Fruit fly (Drosophila melanogaster): ENCODE results near the gene CG11786.

- no peak for TF ChIP-seq Crg-1 (GFP tag; optimal IDR thresholded peaks at IDR 0.05)
- no peak for TF ChIP-seq kay (GFP tag; ENCODE audit: borderline replicate concordance)
- no peak for TF ChIP-seq CG1620 (GFP tag; optimal IDR thresholded peaks at IDR 0.05)
- no peak for TF ChIP-seq ovo (GFP tag; optimal IDR thresholded peaks at IDR 0.05)
- no peak for TF ChIP-seq CG7101 (tag; optimal IDR thresholded peaks at IDR 0.05)
- no peak for TF ChIP-seq CG5204 (GFP tag; optimal IDR thresholded peaks at IDR 0.05)
- TF ChIP-seq CG33017 (tag; optimal IDR thresholded peaks at IDR 0.05), result no peak
- TF ChIP-seq cic (GFP tag; optimal IDR thresholded peaks at IDR 0.05), result no peak
- TF ChIP-seq bab1 (GFP tag; optimal IDR thresholded peaks at IDR 0.05), result no peak
These were observed 24.7 kb downstream of the CG11786 start, which contains the start of gene CG11836 for dm6 chr3R:25070871-25071270.
